Fruit fly (Drosophila melanogaster): ENCODE measurements around the gene CG13667.

CG13667 gene

dm6 chr3L:8405123-8405522 lies at the start of gene CG13667, which contains the start of the genes Tpt and mkg-p:
TSS of gene CG13667 (plus strand) at chr3L:8405454.
TSS of gene Tpt (minus strand) at chr3L:8405277.
TSS of gene mkg-p (minus strand) at chr3L:8405277.
- TF ChIP-seq kay (GFP tag; ENCODE audit: borderline replicate concordance) (no peak), bab1 (GFP tag; optimal IDR thresholded peaks at IDR 0.05) (peak; percentile 52), cic (GFP tag; optimal IDR thresholded peaks at IDR 0.05) (peak; percentile 55), CG11617 (GFP tag; optimal IDR thresholded peaks at IDR 0.05) (no peak), Mnt (GFP tag; optimal IDR thresholded peaks at IDR 0.05) (peak; percentile 43), CG7101 (tag; optimal IDR thresholded peaks at IDR 0.05) (no peak)

DNA sequence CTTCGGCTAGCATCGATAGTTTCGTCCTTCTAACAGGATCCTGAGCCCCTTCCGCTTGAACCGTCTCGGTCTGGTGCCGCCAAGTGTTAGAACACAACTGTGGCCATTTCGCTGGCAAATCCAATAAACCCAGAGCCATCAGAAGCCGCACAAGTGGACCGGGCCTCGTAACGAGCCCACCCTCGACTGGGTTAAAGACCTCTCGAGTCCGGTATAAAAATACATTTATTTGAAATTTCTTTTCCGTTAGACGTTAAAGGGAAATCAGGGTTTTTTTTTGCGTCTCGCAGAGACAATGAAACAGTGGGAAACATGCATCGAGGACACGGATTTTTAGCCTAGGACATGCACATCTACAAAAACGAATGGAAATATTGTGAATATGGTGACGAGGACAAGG lies 49.1 kb upstream of the CG13667 start, which contains the start of gene Culd:
Gene Culd (minus strand): TSS at position 101 of the 400 bp plus-strand sequence.
- TF ChIP-seq CG11617 (GFP tag; optimal IDR thresholded peaks at IDR 0.05) = no peak
- no peak for TF ChIP-seq cnc (optimal IDR thresholded peaks at IDR 0.05)
- TF ChIP-seq Crg-1 (GFP tag; optimal IDR thresholded peaks at IDR 0.05) = no peak
- no peak for TF ChIP-seq Mnt (GFP tag; optimal IDR thresholded peaks at IDR 0.05)
- TF ChIP-seq bab1 (GFP tag; optimal IDR thresholded peaks at IDR 0.05) = no peak
- TF ChIP-seq CG7101 (tag; optimal IDR thresholded peaks at IDR 0.05) = no peak
- no peak for TF ChIP-seq cic (GFP tag; optimal IDR thresholded peaks at IDR 0.05)
- TF ChIP-seq CG1620 (GFP tag; optimal IDR thresholded peaks at IDR 0.05) = no peak
- no peak for TF ChIP-seq CG33017 (tag; optimal IDR thresholded peaks at IDR 0.05)
- no peak for TF ChIP-seq tj (GFP tag; optimal IDR thresholded peaks at IDR 0.05)
- TF ChIP-seq CG12768 (GFP tag; optimal IDR thresholded peaks at IDR 0.05) = no peak

DNA sequence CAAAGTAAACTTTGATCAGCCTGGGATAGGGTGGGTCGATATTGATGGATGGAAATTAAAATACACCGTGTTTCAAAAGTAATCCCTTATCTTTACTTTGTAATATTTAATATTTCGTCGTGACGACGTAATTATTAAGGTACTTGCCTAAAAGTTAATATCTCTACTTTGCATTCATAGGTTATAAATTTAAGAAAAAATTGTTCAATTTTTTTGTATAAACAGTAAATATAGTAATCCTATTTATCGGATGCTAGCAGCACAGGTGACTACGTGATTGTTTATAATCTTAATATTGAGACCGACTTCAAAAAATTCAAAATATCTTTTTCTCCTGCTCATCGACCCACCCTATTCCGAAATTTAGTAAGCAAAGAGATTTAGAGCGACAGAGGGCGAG lies 47.1 kb upstream of the CG13667 start:
- TF ChIP-seq CG33017 (tag; optimal IDR thresholded peaks at IDR 0.05) = peak; percentile 8
- peak; percentile 37 for TF ChIP-seq CG7101 (tag; optimal IDR thresholded peaks at IDR 0.05)
- TF ChIP-seq CG14711 (tag; optimal IDR thresholded peaks at IDR 0.05) = peak; percentile 38
- peak; percentile 52 for TF ChIP-seq bab1 (GFP tag; optimal IDR thresholded peaks at IDR 0.05)
- no peak for TF ChIP-seq cic (GFP tag; optimal IDR thresholded peaks at IDR 0.05)
- no peak for TF ChIP-seq tj (GFP tag; optimal IDR thresholded peaks at IDR 0.05)
- no peak for TF ChIP-seq Crg-1 (GFP tag; optimal IDR thresholded peaks at IDR 0.05)
- TF ChIP-seq CG7045 (GFP tag; optimal IDR thresholded peaks at IDR 0.05) = peak; percentile 6
- peak; percentile 7 for TF ChIP-seq CG12768 (GFP tag; optimal IDR thresholded peaks at IDR 0.05)
- TF ChIP-seq Clk (GFP tag; optimal IDR thresholded peaks at IDR 0.05) = no peak
- TF ChIP-seq Hr96 (GFP tag; optimal IDR thresholded peaks at IDR 0.05) = no peak
- no peak for TF ChIP-seq CG1620 (GFP tag; optimal IDR thresholded peaks at IDR 0.05)
- peak; percentile 65 for TF ChIP-seq CG11617 (GFP tag; optimal IDR thresholded peaks at IDR 0.05)

- TF ChIP-seq CG11617 (GFP tag; optimal IDR thresholded peaks at IDR 0.05) (no peak), cic (GFP tag; optimal IDR thresholded peaks at IDR 0.05) (peak; percentile 99), cnc (optimal IDR thresholded peaks at IDR 0.05) (no peak), toe (GFP tag; optimal IDR thresholded peaks at IDR 0.05) (no peak), CG14711 (tag; optimal IDR thresholded peaks at IDR 0.05) (no peak), CG7101 (tag; optimal IDR thresholded peaks at IDR 0.05) (no peak), CG33017 (tag; optimal IDR thresholded peaks at IDR 0.05) (no peak), CG12768 (GFP tag; optimal IDR thresholded peaks at IDR 0.05) (peak; percentile 73), kay (GFP tag; ENCODE audit: borderline replicate concordance) (peak; percentile 99), Hr96 (GFP tag; optimal IDR thresholded peaks at IDR 0.05) (peak; percentile 31), pad (GFP tag; optimal IDR thresholded peaks at IDR 0.05) (no peak), Mnt (GFP tag; optimal IDR thresholded peaks at IDR 0.05) (peak; percentile 32), Crg-1 (GFP tag; optimal IDR thresholded peaks at IDR 0.05) (no peak), CG7045 (GFP tag; optimal IDR thresholded peaks at IDR 0.05) (no peak), CG5204 (GFP tag; optimal IDR thresholded peaks at IDR 0.05) (no peak), CG1620 (GFP tag; optimal IDR thresholded peaks at IDR 0.05) (no peak), ovo (GFP tag; optimal IDR thresholded peaks at IDR 0.05) (peak; percentile 98), bab1 (GFP tag; optimal IDR thresholded peaks at IDR 0.05) (no peak), tj (GFP tag; optimal IDR thresholded peaks at IDR 0.05) (peak; percentile 61), Clk (GFP tag; optimal IDR thresholded peaks at IDR 0.05) (no peak)
These were observed 46.3 kb upstream of the CG13667 start for dm6 chr3L:8358776-8359455.

DNA sequence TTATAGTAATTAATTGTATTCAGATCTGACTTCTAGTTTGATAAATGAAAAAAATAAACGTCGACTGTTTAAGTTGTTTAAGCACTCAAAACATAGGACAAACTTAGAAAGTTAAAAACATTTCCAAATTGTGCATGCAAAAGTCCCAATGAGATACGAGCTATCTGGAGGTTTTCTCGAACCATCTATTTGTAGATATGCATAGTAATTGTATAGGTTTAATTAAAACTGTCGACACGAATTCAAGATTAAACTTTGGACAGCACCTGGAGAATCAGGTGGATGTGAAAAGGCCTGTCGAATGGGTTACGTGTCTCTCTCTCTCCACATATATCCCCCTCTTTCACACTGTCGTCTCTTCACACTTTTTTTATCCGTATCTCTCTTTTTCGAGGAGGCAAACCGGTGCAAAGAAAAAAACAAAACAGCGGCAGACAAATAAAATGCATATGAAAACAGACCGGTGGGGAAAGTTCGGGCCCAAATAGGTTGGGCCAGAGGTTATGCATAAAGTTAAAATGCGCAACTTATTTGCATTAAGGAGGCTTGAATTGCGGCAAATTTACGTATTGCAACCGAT lies 45.1 kb upstream of the CG13667 start:
- peak; percentile 26 for TF ChIP-seq CG12768 (GFP tag; optimal IDR thresholded peaks at IDR 0.05)
- TF ChIP-seq CG14711 (tag; optimal IDR thresholded peaks at IDR 0.05) = no peak
- peak; percentile 92 for TF ChIP-seq kay (GFP tag; ENCODE audit: borderline replicate concordance)
- TF ChIP-seq tj (GFP tag; optimal IDR thresholded peaks at IDR 0.05) = no peak

DNA sequence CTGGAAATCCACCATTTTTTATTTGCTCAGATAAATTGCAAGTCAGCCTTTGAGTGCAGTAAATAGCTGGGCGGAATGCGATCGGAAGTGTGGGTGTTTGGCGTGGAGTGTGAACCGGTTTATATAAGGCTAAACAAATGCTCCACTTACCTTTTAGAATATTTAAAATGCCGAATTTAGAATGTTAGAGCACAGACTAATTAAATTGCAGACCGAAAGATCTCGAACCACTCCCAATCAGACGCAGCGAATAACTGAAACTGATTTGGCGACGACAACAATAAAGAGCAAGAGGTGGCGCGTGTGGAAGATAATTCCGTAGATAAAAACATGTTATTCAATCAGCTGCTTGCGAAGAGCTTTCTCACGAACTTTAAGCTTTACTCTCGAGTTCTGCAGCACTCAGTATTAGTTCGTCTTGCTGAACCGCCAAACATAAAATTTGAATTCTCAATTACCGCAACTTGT lies 44.6 kb upstream of the CG13667 start, which contains the start of gene Idh:
Gene Idh (minus strand): TSS at position 264 of the 468 bp plus-strand sequence.
- TF ChIP-seq cnc (optimal IDR thresholded peaks at IDR 0.05) (peak; percentile 71 to 78), CG14711 (tag; optimal IDR thresholded peaks at IDR 0.05) (no peak), kay (GFP tag; ENCODE audit: borderline replicate concordance) (no peak), CG7045 (GFP tag; optimal IDR thresholded peaks at IDR 0.05) (no peak), CG7101 (tag; optimal IDR thresholded peaks at IDR 0.05) (peak; percentile 38), CG11617 (GFP tag; optimal IDR thresholded peaks at IDR 0.05) (peak; percentile 59), Crg-1 (GFP tag; optimal IDR thresholded peaks at IDR 0.05) (peak; percentile 29), toe (GFP tag; optimal IDR thresholded peaks at IDR 0.05) (peak; percentile 46), pad (GFP tag; optimal IDR thresholded peaks at IDR 0.05) (peak; percentile 36), cic (GFP tag; optimal IDR thresholded peaks at IDR 0.05) (peak; percentile 71), Mnt (GFP tag; optimal IDR thresholded peaks at IDR 0.05) (peak; percentile 63), CG5204 (GFP tag; optimal IDR thresholded peaks at IDR 0.05) (no peak), Hr96 (GFP tag; optimal IDR thresholded peaks at IDR 0.05) (peak; percentile 41), bab1 (GFP tag; optimal IDR thresholded peaks at IDR 0.05) (peak; percentile 80), CG33017 (tag; optimal IDR thresholded peaks at IDR 0.05) (peak; percentile 69), tj (GFP tag; optimal IDR thresholded peaks at IDR 0.05) (peak; percentile 71), ovo (GFP tag; optimal IDR thresholded peaks at IDR 0.05) (peak; percentile 44), Clk (GFP tag; optimal IDR thresholded peaks at IDR 0.05) (no peak), CG1620 (GFP tag; optimal IDR thresholded peaks at IDR 0.05) (peak; percentile 34), CG12768 (GFP tag; optimal IDR thresholded peaks at IDR 0.05) (peak; percentile 1)

Measured in whole organism, adult.